Fruit fly (Drosophila melanogaster) whole organism, embryonic: ENCODE results near the gene ssp3.

Experiments
- CG10431 ChIP-seq: fragments of 200-800 bp; sonication (Bioruptor generic); optimal IDR thresholded peaks from 3 replicates; lab custom pipeline; 2018; ENCODE audit warnings: missing biosample characterization, mild to moderate bottlenecking, missing genetic modification characterization
- CG10959 ChIP-seq: fragments of 200-800 bp; sonication (Bioruptor generic); IDR thresholded peaks from 2 replicates; pipeline ENCODE4 v1.3.6; 2022; ENCODE audit warnings: missing biosample characterization, missing genetic modification characterization
- CG11696 ChIP-seq: fragments of 200-800 bp; sonication (Bioruptor generic); IDR thresholded peaks from 2 replicates; pipeline ENCODE4 v1.3.6; 2022; ENCODE audit warnings: missing biosample characterization, missing genetic modification characterization
- CG12942 ChIP-seq: fragments of 200-800 bp; sonication (Bioruptor generic); optimal IDR thresholded peaks from 3 replicates; lab custom pipeline; 2016; ENCODE audit warnings: missing biosample characterization, missing genetic modification characterization
- CG13123 ChIP-seq: fragments of 200-800 bp; sonication (Bioruptor generic); optimal IDR thresholded peaks from 2 replicates; lab custom pipeline; 2016; ENCODE audit warnings: missing biosample characterization, missing genetic modification characterization
- CG14710 ChIP-seq: fragments of 200-800 bp; sonication (Bioruptor generic); optimal IDR thresholded peaks from 3 replicates; lab custom pipeline; 2019; ENCODE audit warnings: missing biosample characterization, mild to moderate bottlenecking, missing genetic modification characterization, moderate library complexity
- CG1603 ChIP-seq: fragments of 200-800 bp; sonication (Bioruptor generic); optimal IDR thresholded peaks from 2 replicates; lab custom pipeline; 2019; ENCODE audit warnings: missing biosample characterization, mild to moderate bottlenecking, missing genetic modification characterization, moderate library complexity
- CG17802 ChIP-seq: fragments of 200-800 bp; sonication (Bioruptor generic); optimal IDR thresholded peaks from 2 replicates; lab custom pipeline; 2018; ENCODE audit warnings: missing biosample characterization, mild to moderate bottlenecking, missing genetic modification characterization, moderate library complexity
- CG18599 ChIP-seq: fragments of 200-800 bp; sonication (Bioruptor generic); optimal IDR thresholded peaks from 3 replicates; lab custom pipeline; 2017; ENCODE audit warnings: missing biosample characterization, missing genetic modification characterization, mild to moderate bottlenecking, moderate library complexity, missing genetic modification reagents
- CG6175 ChIP-seq: fragments of 200-800 bp; sonication (Bioruptor generic); IDR thresholded peaks from 3 replicates; pipeline ENCODE4 v1.3.6; 2022; ENCODE audit warnings: missing biosample characterization, missing genetic modification characterization
- CG8281 ChIP-seq: fragments of 200-800 bp; sonication (Bioruptor generic); optimal IDR thresholded peaks from 2 replicates; lab custom pipeline; 2018; ENCODE audit warnings: missing biosample characterization, mild to moderate bottlenecking, missing genetic modification characterization, moderate library complexity
- CG8924 ChIP-seq: fragments of 200-800 bp; optimal IDR thresholded peaks from 3 replicates; lab custom pipeline; 2019; ENCODE audit warnings: missing biosample characterization, mild to moderate bottlenecking, missing genetic modification characterization, moderate library complexity
- CG9437 ChIP-seq: fragments of 200-800 bp; sonication (Bioruptor generic); optimal IDR thresholded peaks from 2 replicates; lab custom pipeline; 2018; ENCODE audit warnings: missing biosample characterization, mild to moderate bottlenecking, missing genetic modification characterization
- Dad ChIP-seq: fragments of 200-800 bp; sonication (Bioruptor generic); optimal IDR thresholded peaks from 3 replicates; lab custom pipeline; 2016; ENCODE audit warnings: missing biosample characterization, missing genetic modification characterization
- Drgx ChIP-seq: fragments of 200-800 bp; sonication (Bioruptor generic); IDR thresholded peaks from 2 replicates; pipeline ENCODE4 v1.3.6; 2022; ENCODE audit warnings: missing biosample characterization, missing genetic modification characterization
- Fer2 ChIP-seq: fragments of 200-800 bp; sonication (Bioruptor generic); optimal IDR thresholded peaks from 2 replicates; lab custom pipeline; 2018; ENCODE audit warnings: missing biosample characterization, mild to moderate bottlenecking, missing genetic modification characterization, moderate library complexity
- HHEX ChIP-seq: fragments of 200-800 bp; sonication (Bioruptor generic); optimal IDR thresholded peaks from 3 replicates; lab custom pipeline; 2017; ENCODE audit warnings: missing biosample characterization, mild to moderate bottlenecking, missing genetic modification characterization, missing genetic modification reagents
- HLH3B ChIP-seq: fragments of 200-800 bp; sonication (Bioruptor generic); IDR thresholded peaks from 2 replicates; pipeline ENCODE4 v1.3.6; 2022; ENCODE audit warnings: missing biosample characterization, missing genetic modification characterization
- HLH4C ChIP-seq: fragments of 200-800 bp; sonication (Bioruptor generic); IDR thresholded peaks from 3 replicates; pipeline ENCODE4 v1.3.6; 2022; ENCODE audit warnings: missing biosample characterization, missing genetic modification characterization; ENCODE audit not compliant: partially characterized antibody
- Hand ChIP-seq: fragments of 200-800 bp; sonication (Bioruptor generic); optimal IDR thresholded peaks from 2 replicates; lab custom pipeline; 2017; ENCODE audit warnings: mild to moderate bottlenecking, missing biosample characterization, missing genetic modification reagents, missing genetic modification characterization
- Kr ChIP-seq: fragments of 200-800 bp; sonication (Bioruptor generic); optimal IDR thresholded peaks from 2 replicates; lab custom pipeline; 2017; ENCODE audit warnings: missing biosample characterization, mild to moderate bottlenecking, missing genetic modification characterization
- NfI ChIP-seq: fragments of 200-800 bp; sonication (Bioruptor generic); optimal IDR thresholded peaks from 3 replicates; lab custom pipeline; 2018; ENCODE audit warnings: missing biosample characterization, mild to moderate bottlenecking, missing genetic modification characterization, moderate library complexity
- Oaz ChIP-seq: fragments of 200-800 bp; sonication (Bioruptor generic); IDR thresholded peaks from 2 replicates; pipeline ENCODE4 v1.3.6; 2022; ENCODE audit warnings: missing biosample characterization, missing genetic modification characterization
- Pdp1 ChIP-seq, 2 experiments: fragments of 200-800 bp; sonication (Bioruptor generic); optimal IDR thresholded peaks; 3 replicates each; lab custom pipeline; 2016; ENCODE audit warnings: missing biosample characterization in 2 of 2, missing genetic modification characterization in 2 of 2, mild to moderate bottlenecking in 1 of 2, moderate library complexity in 1 of 2
- Sin3A ChIP-seq: fragments of >200 bp; optimal IDR thresholded peaks from 2 replicates; lab custom pipeline; 2018
- Sox102F ChIP-seq: fragments of 200-800 bp; sonication (Bioruptor generic); optimal IDR thresholded peaks from 2 replicates; lab custom pipeline; 2018; ENCODE audit warnings: missing biosample characterization, mild to moderate bottlenecking, missing genetic modification characterization, moderate library complexity
- bigmax ChIP-seq: fragments of 200-800 bp; sonication (Bioruptor generic); optimal IDR thresholded peaks from 2 replicates; lab custom pipeline; 2018; ENCODE audit warnings: missing biosample characterization, mild to moderate bottlenecking, missing genetic modification characterization
- cad ChIP-seq: fragments of >200 bp; optimal IDR thresholded peaks from 2 replicates; lab custom pipeline; 2017; ENCODE audit warnings: missing biosample characterization, missing genetic modification characterization
- chinmo ChIP-seq: fragments of 200-800 bp; sonication (Bioruptor generic); IDR thresholded peaks from 4 replicates; pipeline ENCODE4 v1.3.6; 2022; ENCODE audit warnings: missing biosample characterization, missing genetic modification characterization; ENCODE audit not compliant: partially characterized antibody
- corto ChIP-seq: fragments of 200-800 bp; sonication (Bioruptor generic); optimal IDR thresholded peaks from 2 replicates; lab custom pipeline; 2016; ENCODE audit warnings: missing biosample characterization, mild to moderate bottlenecking, missing genetic modification characterization, moderate library complexity
- dan ChIP-seq: fragments of 200-800 bp; sonication (Bioruptor generic); IDR thresholded peaks from 2 replicates; pipeline ENCODE4 v1.3.6; 2022; ENCODE audit warnings: missing biosample characterization, missing genetic modification characterization
- dati ChIP-seq: fragments of 200-800 bp; sonication (Bioruptor generic); IDR thresholded peaks from 2 replicates; pipeline ENCODE4 v1.3.6; 2022; ENCODE audit warnings: missing biosample characterization, missing genetic modification characterization
- dysf ChIP-seq: fragments of 200-800 bp; sonication (Bioruptor generic); IDR thresholded peaks from 3 replicates; pipeline ENCODE4 v1.3.6; 2022; ENCODE audit warnings: missing biosample characterization, missing genetic modification characterization
- ems ChIP-seq: fragments of 200-800 bp; sonication (Bioruptor generic); optimal IDR thresholded peaks from 3 replicates; lab custom pipeline; 2016; ENCODE audit warnings: missing biosample characterization, missing genetic modification characterization
- esg ChIP-seq: fragments of 200-800 bp; sonication (Bioruptor generic); conservative IDR thresholded peaks from 2 replicates; pipeline ENCODE4 v1.3.6; 2022; ENCODE audit warnings: missing biosample characterization, missing genetic modification characterization
- eve ChIP-seq, 2 experiments: fragments of >200 bp; optimal IDR thresholded peaks; 2 replicates each; lab custom pipeline; 2017; ENCODE audit warnings: missing biosample characterization in 2 of 2, missing genetic modification characterization in 2 of 2
- ewg ChIP-seq: fragments of 200-800 bp; sonication (Bioruptor generic); optimal IDR thresholded peaks from 3 replicates; lab custom pipeline; 2017; ENCODE audit warnings: mild to moderate bottlenecking, missing biosample characterization, missing genetic modification reagents, missing genetic modification characterization
- fu2 ChIP-seq: fragments of 200-800 bp; sonication (Bioruptor generic); optimal IDR thresholded peaks from 2 replicates; lab custom pipeline; 2016; ENCODE audit warnings: missing biosample characterization, missing genetic modification characterization
- gce ChIP-seq: fragments of 200-800 bp; sonication (Bioruptor generic); IDR thresholded peaks from 3 replicates; pipeline ENCODE4 v1.3.6; 2022; ENCODE audit warnings: missing biosample characterization, missing genetic modification characterization
- gsb-n ChIP-seq: fragments of 200-800 bp; sonication (Bioruptor generic); optimal IDR thresholded peaks from 3 replicates; lab custom pipeline; 2018; ENCODE audit warnings: missing biosample characterization, mild to moderate bottlenecking, missing genetic modification characterization
- h ChIP-seq: fragments of >200 bp; optimal IDR thresholded peaks from 2 replicates; lab custom pipeline; 2017
- hb ChIP-seq: fragments of 200-800 bp; sonication (Bioruptor generic); IDR thresholded peaks from 3 replicates; pipeline ENCODE4 v1.3.6; 2022; ENCODE audit warnings: missing biosample characterization, missing genetic modification characterization; ENCODE audit not compliant: partially characterized antibody
- mld ChIP-seq: fragments of 200-800 bp; sonication (Bioruptor generic); IDR thresholded peaks from 3 replicates; pipeline ENCODE4 v1.3.6; 2022; ENCODE audit warnings: missing biosample characterization, missing genetic modification characterization; ENCODE audit not compliant: partially characterized antibody
- seq ChIP-seq: fragments of 200-800 bp; sonication (Bioruptor generic); IDR thresholded peaks from 2 replicates; pipeline ENCODE4 v1.3.6; 2022; ENCODE audit warnings: missing biosample characterization, missing genetic modification characterization
- shn ChIP-seq: fragments of 200-800 bp; sonication (Bioruptor generic); optimal IDR thresholded peaks from 3 replicates; lab custom pipeline; 2016; ENCODE audit warnings: missing biosample characterization, missing genetic modification characterization
- tgo ChIP-seq: fragments of 200-800 bp; sonication (Bioruptor generic); IDR thresholded peaks from 3 replicates; pipeline ENCODE4 v1.3.6; 2022; ENCODE audit warnings: missing biosample characterization, missing genetic modification characterization
- unpg ChIP-seq: fragments of 200-800 bp; sonication (Bioruptor generic); optimal IDR thresholded peaks from 3 replicates; lab custom pipeline; 2018; ENCODE audit warnings: missing biosample characterization, mild to moderate bottlenecking, missing genetic modification characterization, moderate library complexity
- usp ChIP-seq: fragments of >200 bp; optimal IDR thresholded peaks from 2 replicates; lab custom pipeline; 2017; ENCODE audit warnings: missing biosample characterization, missing genetic modification characterization
- wek ChIP-seq: fragments of 200-800 bp; sonication (Bioruptor generic); optimal IDR thresholded peaks from 3 replicates; lab custom pipeline; 2018; ENCODE audit warnings: missing biosample characterization, mild to moderate bottlenecking, missing genetic modification characterization, moderate library complexity
- z ChIP-seq: fragments of 200-800 bp; sonication (Bioruptor generic); IDR thresholded peaks from 3 replicates; pipeline ENCODE4 v1.3.6; 2022; ENCODE audit warnings: missing biosample characterization, missing genetic modification characterization

ssp3 gene

DNA sequence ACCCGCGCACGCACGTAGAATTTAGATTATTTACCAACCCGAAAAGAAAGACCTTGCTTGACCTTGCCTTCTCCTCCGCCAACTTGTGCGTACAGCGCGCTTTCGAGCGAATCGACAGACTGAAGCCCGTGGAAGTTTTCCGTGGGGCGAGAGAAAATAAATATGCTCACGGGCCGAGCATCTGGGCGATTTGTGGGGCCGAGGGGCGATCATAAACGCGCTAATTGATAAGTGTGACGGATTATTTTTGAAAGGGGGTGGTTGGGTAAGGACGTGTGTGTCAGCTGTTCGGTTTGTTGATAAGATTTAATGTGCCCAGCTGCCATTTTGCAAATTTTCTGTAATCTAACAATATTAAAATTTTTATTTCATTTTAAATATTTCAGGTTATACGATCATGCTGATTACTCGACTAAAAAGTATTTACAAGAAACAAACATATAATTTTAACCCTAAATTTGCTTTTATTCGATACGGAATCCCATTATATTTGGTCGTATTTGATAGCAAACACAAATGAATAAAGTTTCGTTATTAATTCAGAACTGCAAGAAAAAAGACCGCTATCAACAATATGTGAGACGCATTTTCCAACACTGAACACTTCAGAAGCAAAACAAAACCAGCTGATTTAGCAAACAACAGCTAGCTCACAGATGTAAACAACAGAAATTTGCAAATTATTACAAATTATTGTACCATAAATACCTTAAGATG, 30.5 kb upstream of the ssp3 start, which contains the start of the genes L2HGDH and CG10431 (continued):
- TF ChIP-seq CG8281 (tag; lab: Kevin White, UChicago) (no peak), z (GFP tag; lab: Robert Waterston, UW) (no peak), gsb-n (peak; percentile 88), dati (no peak), corto (GFP tag; lab: Kevin White, UChicago) (no peak), Sin3A (lab: Kevin White, UChicago) (peak; percentile 40), Oaz (GFP tag; lab: Robert Waterston, UW) (no peak), HLH3B (GFP tag; lab: Robert Waterston, UW) (no peak), Pdp1 (GFP tag; optimal IDR thresholded peaks at IDR 0.05; lab: Kevin White, UChicago) (peak; percentile 38 to 76), Kr (no peak), gce (GFP tag; lab: Robert Waterston, UW) (no peak), h (lab: Kevin White, UChicago) (no peak), usp (GFP tag; lab: Kevin White, UChicago) (no peak), Dad (GFP tag; lab: Kevin White, UChicago) (no peak), CG8924 (tag; lab: Kevin White, UChicago) (peak; percentile 85), dan (no peak), seq (GFP tag; lab: Robert Waterston, UW) (peak; percentile 39; the same call in 1 of the 2 replicates), eve (GFP tag; optimal IDR thresholded peaks at IDR 0.05; lab: Kevin White, UChicago) (no peak), CG13123 (GFP tag; lab: Kevin White, UChicago) (peak; percentile 21), ewg (GFP tag; lab: Kevin White, UChicago) (peak; percentile 21), CG9437 (GFP tag; lab: Kevin White, UChicago) (peak; percentile 64), tgo (GFP tag; lab: Robert Waterston, UW) (peak; percentile 32; the same call in 1 of the 3 replicates), Hand (GFP tag; lab: Kevin White, UChicago) (peak; percentile 48), Sox102F (GFP tag; lab: Kevin White, UChicago) (peak; percentile 55), HHEX (GFP tag; lab: Kevin White, UChicago) (peak; percentile 24), mld (GFP tag; lab: Robert Waterston, UW) (no peak), Drgx (0 out of 2 replicates have a peak, but pooled peaks have one; percentile 11), CG10431 (peak; percentile 45), shn (GFP tag; lab: Kevin White, UChicago) (no peak), CG14710 (tag; lab: Kevin White, UChicago) (peak; percentile 83), CG18599 (peak; percentile 76), CG6175 (GFP tag; lab: Robert Waterston, UW) (no peak), HLH4C (GFP tag; lab: Robert Waterston, UW) (no peak), dysf (GFP tag; lab: Robert Waterston, UW) (peak; percentile 44; the same call in 1 of the 3 replicates), cad (GFP tag; lab: Kevin White, UChicago) (no peak), CG17802 (tag; lab: Kevin White, UChicago) (no peak), CG12942 (GFP tag; lab: Kevin White, UChicago) (peak; percentile 34), bigmax (peak; percentile 83), chinmo (no peak), unpg (GFP tag; lab: Kevin White, UChicago) (peak; percentile 58), CG10959 (no peak), NfI (GFP tag; lab: Kevin White, UChicago) (peak; percentile 57), fu2 (GFP tag; lab: Kevin White, UChicago) (no peak), ems (GFP tag; lab: Kevin White, UChicago) (peak; percentile 25), hb (GFP tag; lab: Robert Waterston, UW) (no peak), esg (GFP tag; lab: Robert Waterston, UW) (0 out of 2 replicates have a peak, but pooled peaks have one; percentile 30), wek (GFP tag; lab: Kevin White, UChicago) (peak; percentile 3), CG1603 (tag; lab: Kevin White, UChicago) (peak; percentile 42), Fer2 (tag; lab: Kevin White, UChicago) (peak; percentile 60), CG11696 (GFP tag; lab: Robert Waterston, UW) (no peak)
